Worm (Caenorhabditis elegans): Measurements from ENCODE around the gene skr-19.
A peak's percentile ranks its signal among the peaks of the same experiment; 100 is the strongest.

The skr-19 gene

DNA sequence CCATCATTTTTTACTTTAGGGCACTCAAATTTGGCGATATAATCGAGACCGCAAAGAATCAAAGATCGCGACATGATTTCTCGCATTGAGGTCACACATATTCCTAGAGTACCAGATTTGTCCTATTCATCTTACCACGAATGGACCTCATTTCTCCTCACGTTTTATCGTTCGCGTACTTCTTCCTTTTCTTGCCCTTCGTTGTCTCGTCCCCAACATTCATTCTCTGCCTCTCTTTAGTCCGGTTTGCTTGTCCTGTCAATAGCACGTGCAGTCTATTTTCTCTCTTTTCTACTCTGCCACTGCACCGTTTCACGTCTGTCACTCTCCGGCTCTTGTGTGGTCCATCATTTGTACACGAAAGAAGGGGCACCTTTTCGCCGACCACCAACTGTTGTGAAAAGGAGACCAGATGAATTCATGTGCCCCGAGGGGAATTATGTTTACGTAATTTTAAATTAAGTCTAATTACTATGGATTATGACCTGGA lies 26.9 kb upstream of the skr-19 start (continued):
- TF ChIP-seq ama-1 (optimal IDR thresholded peaks at IDR 0.05) (no peak), dve-1 (tag; optimal IDR thresholded peaks at IDR 0.05) (peak; percentile 10), ceh-24 (tag; optimal IDR thresholded peaks at IDR 0.05) (no peak), hlh-15 (tag; optimal IDR thresholded peaks at IDR 0.05) (no peak), ceh-31 (tag; optimal IDR thresholded peaks at IDR 0.05) (peak; percentile 88), tbx-7 (tag; optimal IDR thresholded peaks at IDR 0.05) (no peak), K02D7.2 (tag; optimal IDR thresholded peaks at IDR 0.05) (no peak), F13H6.1 (tag; optimal IDR thresholded peaks at IDR 0.05) (peak; percentile 9), sdc-2 (tag; optimal IDR thresholded peaks at IDR 0.05) (peak; percentile 56), pha-2 (tag; optimal IDR thresholded peaks at IDR 0.05) (no peak), fax-1 (tag; optimal IDR thresholded peaks at IDR 0.05) (no peak), elt-4 (tag; optimal IDR thresholded peaks at IDR 0.05) (no peak), fkh-6 (tag; optimal IDR thresholded peaks at IDR 0.05) (peak; percentile 13)

DNA sequence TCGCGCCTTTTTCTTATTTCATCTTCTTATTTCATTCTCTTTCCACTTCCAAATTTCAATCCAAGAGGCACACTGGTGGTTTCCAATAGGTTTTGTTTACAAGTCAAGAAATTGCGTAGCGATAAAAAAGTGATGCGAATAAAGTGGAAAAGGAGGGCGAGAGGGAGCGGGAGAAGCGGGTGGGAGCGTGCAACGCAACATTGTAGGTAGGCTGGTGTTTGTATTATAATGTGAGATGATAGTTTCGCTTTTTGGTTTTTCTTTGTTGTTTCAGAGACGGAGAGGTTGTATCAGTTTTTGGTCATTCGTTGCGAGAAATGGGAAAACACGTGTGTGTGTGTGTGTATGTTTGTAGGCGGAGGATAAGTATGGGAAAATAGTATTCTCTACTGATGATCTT lies 25.7 kb upstream of the skr-19 start:
- TF ChIP-seq unc-86 (tag; optimal IDR thresholded peaks at IDR 0.05) (no peak), ref-2 (tag; optimal IDR thresholded peaks at IDR 0.05) (no peak), T23F11.4 (GFP tag; optimal IDR thresholded peaks at IDR 0.05) (no peak), pha-2 (tag; optimal IDR thresholded peaks at IDR 0.05) (no peak), C38D4.7 (GFP tag; optimal IDR thresholded peaks at IDR 0.05) (no peak), nfya-1 (tag; optimal IDR thresholded peaks at IDR 0.05) (no peak), fkh-6 (tag; optimal IDR thresholded peaks at IDR 0.05) (no peak), hlh-15 (tag; optimal IDR thresholded peaks at IDR 0.05) (no peak), lin-11 (tag; optimal IDR thresholded peaks at IDR 0.05) (no peak), unc-42 (tag; optimal IDR thresholded peaks at IDR 0.05) (no peak), fkh-10 (GFP tag; optimal IDR thresholded peaks at IDR 0.05) (no peak), ceh-2 (tag; optimal IDR thresholded peaks at IDR 0.05) (no peak), hlh-8 (tag; optimal IDR thresholded peaks at IDR 0.05) (no peak), zip-5 (tag; optimal IDR thresholded peaks at IDR 0.05) (no peak), nhr-232 (tag; optimal IDR thresholded peaks at IDR 0.05) (no peak), gmeb-2 (tag; optimal IDR thresholded peaks at IDR 0.05) (no peak), mec-3 (tag; optimal IDR thresholded peaks at IDR 0.05; ENCODE audit: borderline replicate concordance) (no peak), ceh-24 (tag; optimal IDR thresholded peaks at IDR 0.05) (no peak), pat-9 (tag; optimal IDR thresholded peaks at IDR 0.05) (no peak)

DNA sequence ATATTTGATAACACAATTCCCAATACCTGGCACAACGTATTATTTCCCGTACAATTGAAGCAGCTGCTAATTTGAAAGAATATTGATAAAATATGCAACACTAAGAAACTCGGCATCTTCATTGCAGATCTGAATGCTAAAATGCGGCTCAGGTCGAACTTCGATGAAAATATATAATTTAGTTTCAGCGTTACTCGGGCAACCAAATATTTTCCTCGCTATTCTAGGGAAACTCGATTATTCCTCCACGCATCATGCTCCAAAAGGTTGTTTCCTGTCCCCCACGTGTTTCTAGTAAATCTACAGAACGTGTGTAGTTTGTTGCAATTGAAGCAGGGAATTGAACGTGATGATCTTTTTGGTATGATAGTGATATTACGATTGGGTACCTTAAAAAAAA lies 24.6 kb upstream of the skr-19 start:
- TF ChIP-seq F13H6.1 (tag; optimal IDR thresholded peaks at IDR 0.05): no peak
- no peak for TF ChIP-seq K02D7.2 (tag; optimal IDR thresholded peaks at IDR 0.05)
- no peak for TF ChIP-seq nhr-232 (tag; optimal IDR thresholded peaks at IDR 0.05)
- TF ChIP-seq hlh-13 (GFP tag; optimal IDR thresholded peaks at IDR 0.05): no peak
- no peak for TF ChIP-seq pag-3 (tag; optimal IDR thresholded peaks at IDR 0.05; ENCODE audit: borderline replicate concordance)
- TF ChIP-seq ceh-24 (tag; optimal IDR thresholded peaks at IDR 0.05): no peak
- no peak for TF ChIP-seq sdc-2 (tag; optimal IDR thresholded peaks at IDR 0.05)
- no peak for TF ChIP-seq fkh-6 (tag; optimal IDR thresholded peaks at IDR 0.05)
- TF ChIP-seq mec-3 (tag; optimal IDR thresholded peaks at IDR 0.05; ENCODE audit: borderline replicate concordance): no peak
- no peak for TF ChIP-seq che-1 (tag; optimal IDR thresholded peaks at IDR 0.05)

DNA sequence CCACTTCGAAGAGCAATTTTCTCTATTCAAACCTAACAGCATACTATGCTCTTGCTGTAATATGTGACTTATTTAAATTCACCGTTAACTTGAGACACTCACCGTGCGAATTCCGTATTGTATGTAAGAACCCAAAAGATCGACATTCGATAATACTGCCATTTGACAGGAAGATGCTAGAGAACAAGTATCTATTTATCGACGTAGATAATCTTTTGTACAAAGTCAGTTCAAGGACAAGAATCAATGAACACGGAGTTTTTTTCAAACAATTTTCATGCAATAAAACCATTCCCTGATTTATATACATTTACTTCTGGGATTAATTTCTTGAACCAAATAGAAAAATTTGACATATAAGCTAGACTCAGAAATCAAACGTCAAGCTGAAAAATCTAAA lies 23.8 kb upstream of the skr-19 start, which contains the start of gene K08H2.7:
Gene K08H2.7 (minus strand): TSS at position 173 of the 400 bp plus-strand sequence.
- TF ChIP-seq ceh-19 (GFP tag; optimal IDR thresholded peaks at IDR 0.05) (no peak), hlh-8 (tag; optimal IDR thresholded peaks at IDR 0.05) (no peak), unc-86 (tag; optimal IDR thresholded peaks at IDR 0.05) (no peak), fax-1 (tag; optimal IDR thresholded peaks at IDR 0.05) (no peak), ama-1 (optimal IDR thresholded peaks at IDR 0.05) (no peak), pha-2 (tag; optimal IDR thresholded peaks at IDR 0.05) (no peak), ceh-30 (tag; optimal IDR thresholded peaks at IDR 0.05) (no peak), hlh-13 (GFP tag; optimal IDR thresholded peaks at IDR 0.05) (no peak), C38D4.7 (GFP tag; optimal IDR thresholded peaks at IDR 0.05) (no peak), zip-5 (tag; optimal IDR thresholded peaks at IDR 0.05) (no peak), dmd-4 (tag; optimal IDR thresholded peaks at IDR 0.05; ENCODE audit: borderline replicate concordance) (no peak), elt-2 (tag; optimal IDR thresholded peaks at IDR 0.05) (no peak), nfya-1 (tag; optimal IDR thresholded peaks at IDR 0.05) (no peak), ceh-24 (tag; optimal IDR thresholded peaks at IDR 0.05) (no peak), pros-1 (tag; optimal IDR thresholded peaks at IDR 0.05) (no peak), ahr-1 (tag; optimal IDR thresholded peaks at IDR 0.05) (no peak), odd-2 (tag; optimal IDR thresholded peaks at IDR 0.05) (no peak)

Measured in whole organism, late embryonic.